Fruit fly (Drosophila melanogaster): Measurements from ENCODE around the gene CG15169.

CG15169 gene

DNA sequence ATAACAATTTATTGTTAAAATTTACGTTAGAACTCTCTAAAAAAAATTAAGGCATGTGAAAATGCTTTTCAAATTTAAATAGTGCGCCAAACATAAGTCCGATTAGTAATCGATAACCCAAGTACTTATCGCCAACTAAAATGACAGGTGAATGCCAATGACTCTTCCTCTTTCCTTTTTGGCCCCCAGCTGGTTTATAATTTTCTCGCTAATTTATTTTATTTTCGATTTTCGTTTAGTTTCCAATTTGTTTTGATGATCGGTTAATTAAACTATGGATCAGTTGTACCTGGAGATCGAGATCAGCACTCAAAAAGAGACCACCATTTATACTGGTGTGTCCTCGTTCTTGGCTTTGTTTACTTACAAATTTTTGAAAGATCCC lies 42.1 kb upstream of the CG15169 start, which contains the start of gene CG10428 (continued):
- TF ChIP-seq gfzf (GFP tag; optimal IDR thresholded peaks at IDR 0.05): peak; percentile 16
- no peak for TF ChIP-seq cato (GFP tag; optimal IDR thresholded peaks at IDR 0.05; ENCODE audit: borderline replicate concordance)
- TF ChIP-seq usp (GFP tag; optimal IDR thresholded peaks at IDR 0.05): no peak
- no peak for TF ChIP-seq CG42726 (GFP tag; IDR thresholded peaks at IDR 0.05; ENCODE audit: partially characterized antibody)
- no peak for TF ChIP-seq dan (GFP tag; IDR thresholded peaks at IDR 0.05)
- TF ChIP-seq CG18619 (GFP tag; optimal IDR thresholded peaks at IDR 0.05): no peak
- TF ChIP-seq CG3065 (GFP tag; optimal IDR thresholded peaks at IDR 0.05): no peak
- no peak for TF ChIP-seq dmrt11E (tag; optimal IDR thresholded peaks at IDR 0.05)
- TF ChIP-seq CG13287 (GFP tag; IDR thresholded peaks at IDR 0.05; ENCODE audit: partially characterized antibody): peak; percentile 61; the same call in 1 of the 2 replicates
- TF ChIP-seq CG43689 (GFP tag; IDR thresholded peaks at IDR 0.05): no peak
- no peak for TF ChIP-seq bab2 (GFP tag; optimal IDR thresholded peaks at IDR 0.05)
- 0 out of 2 replicates have a peak, but pooled peaks have one; percentile 35 for TF ChIP-seq sna (GFP tag; IDR thresholded peaks at IDR 0.05; ENCODE audit: partially characterized antibody)
- no peak for TF ChIP-seq ind (GFP tag; optimal IDR thresholded peaks at IDR 0.05)
- TF ChIP-seq CG17385 (GFP tag; optimal IDR thresholded peaks at IDR 0.05): peak; percentile 99
- peak; percentile 50 for TF ChIP-seq Scr (GFP tag; IDR thresholded peaks at IDR 0.05; ENCODE audit: partially characterized antibody)
- TF ChIP-seq fd64A (GFP tag; optimal IDR thresholded peaks at IDR 0.05): no peak
- TF ChIP-seq Stat92E (GFP tag; optimal IDR thresholded peaks at IDR 0.05): no peak
- no peak for TF ChIP-seq gt (GFP tag; IDR thresholded peaks at IDR 0.05)
- TF ChIP-seq Dref (GFP tag; IDR thresholded peaks at IDR 0.05): peak; percentile 93
- no peak for TF ChIP-seq lov (optimal IDR thresholded peaks at IDR 0.05)
- TF ChIP-seq lov (GFP tag; IDR thresholded peaks at IDR 0.05): no peak
- TF ChIP-seq CG8944 (GFP tag; optimal IDR thresholded peaks at IDR 0.05): no peak
- TF ChIP-seq CG8388 (GFP tag; optimal IDR thresholded peaks at IDR 0.05): no peak
- no peak for TF ChIP-seq en (GFP tag; optimal IDR thresholded peaks at IDR 0.05)
- TF ChIP-seq CG7963 (GFP tag; IDR thresholded peaks at IDR 0.05; ENCODE audit: partially characterized antibody): peak; percentile 27; the same call in 1 of the 3 replicates
- no peak for TF ChIP-seq knrl (GFP tag; IDR thresholded peaks at IDR 0.05; ENCODE audit: partially characterized antibody)
- no peak for TF ChIP-seq CG17912 (GFP tag; optimal IDR thresholded peaks at IDR 0.05)
- no peak for TF ChIP-seq Aef1 (GFP tag; IDR thresholded peaks at IDR 0.05)
- no peak for TF ChIP-seq Oaz (GFP tag; IDR thresholded peaks at IDR 0.05)
- no peak for TF ChIP-seq Sox100B (GFP tag; optimal IDR thresholded peaks at IDR 0.05)
- no peak for TF ChIP-seq pum (GFP tag; optimal IDR thresholded peaks at IDR 0.05)
- TF ChIP-seq E2f2 (GFP tag; IDR thresholded peaks at IDR 0.05): peak; percentile 96
- TF ChIP-seq CG15011 (GFP tag; optimal IDR thresholded peaks at IDR 0.05): no peak
- peak; percentile 46; the same call in 1 of the 2 replicates for TF ChIP-seq nerfin-2 (GFP tag; IDR thresholded peaks at IDR 0.05; ENCODE audit: partially characterized antibody)
- TF ChIP-seq eyg (GFP tag; optimal IDR thresholded peaks at IDR 0.05): no peak
- TF ChIP-seq Xbp1 (GFP tag; optimal IDR thresholded peaks at IDR 0.05): no peak
- no peak for TF ChIP-seq dati (GFP tag; IDR thresholded peaks at IDR 0.05)
- peak; percentile 69 for TF ChIP-seq pzg (GFP tag; optimal IDR thresholded peaks at IDR 0.05)
- TF ChIP-seq gcm2 (GFP tag; optimal IDR thresholded peaks at IDR 0.05): no peak
- no peak for TF ChIP-seq GATAe (GFP tag; conservative IDR thresholded peaks at IDR 0.05)
- TF ChIP-seq org-1 (GFP tag; optimal IDR thresholded peaks at IDR 0.05): no peak
- no peak for TF ChIP-seq dpn (GFP tag; optimal IDR thresholded peaks at IDR 0.05)
- TF ChIP-seq Poxn (GFP tag; IDR thresholded peaks at IDR 0.05): no peak
- peak; percentile 56 for TF ChIP-seq MESR4 (GFP tag; optimal IDR thresholded peaks at IDR 0.05)
- peak; percentile 45; the same call in 1 of the 3 replicates for TF ChIP-seq Opbp (GFP tag; IDR thresholded peaks at IDR 0.05; ENCODE audit: partially characterized antibody)
- TF ChIP-seq D19A (tag; optimal IDR thresholded peaks at IDR 0.05): no peak
- TF ChIP-seq nau (GFP tag; optimal IDR thresholded peaks at IDR 0.05): no peak
- TF ChIP-seq CG31441 (GFP tag; IDR thresholded peaks at IDR 0.05): no peak
- TF ChIP-seq ato (GFP tag; IDR thresholded peaks at IDR 0.05; ENCODE audit: partially characterized antibody): 0 out of 2 replicates have a peak, but pooled peaks have one; percentile 52
- peak; percentile 55 for TF ChIP-seq BEAF-32 (GFP tag; optimal IDR thresholded peaks at IDR 0.05)

Measured in whole organism, embryonic.